Worm (Caenorhabditis elegans) whole organism, mixed stage, embryonic: ENCODE measurements around the gene srh-241.

Experiments
- nhr-12 ChIP-seq: fragments of 150-350 bp; optimal IDR thresholded peaks from 2 replicates; lab custom pipeline; 2014; ENCODE audit warnings: missing biosample characterization, missing genetic modification characterization
- nhr-28 ChIP-seq: fragments of 150-350 bp; optimal IDR thresholded peaks from 2 replicates; lab custom pipeline; 2014; ENCODE audit warnings: missing biosample characterization, missing genetic modification characterization

DNA sequence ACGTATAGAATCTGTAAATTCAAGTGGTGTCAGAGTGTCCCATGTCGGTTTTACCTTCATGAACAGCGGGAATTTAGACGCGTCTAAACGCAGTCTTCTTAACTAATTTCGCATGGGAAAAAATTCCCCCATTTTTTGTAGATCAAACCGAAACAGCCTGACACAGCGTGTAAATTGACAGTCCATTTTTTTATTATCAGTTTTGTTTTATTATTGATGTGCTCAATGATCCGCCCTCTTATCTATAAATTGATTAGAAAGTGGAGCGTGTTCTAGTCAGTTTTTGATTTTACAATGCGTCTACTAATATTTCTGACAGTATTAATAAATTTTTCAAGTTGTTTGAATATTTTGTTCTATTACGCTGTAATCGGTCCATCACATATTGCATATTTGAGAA is 20.3 kb downstream of the srh-241 start, which contains the start of gene ugt-53:
- TF ChIP-seq nhr-28 (tag; lab: Kevin White, UChicago) = no peak
- no peak for TF ChIP-seq nhr-12 (tag; lab: Kevin White, UChicago)
